Fruit fly (Drosophila melanogaster) whole organism, wandering third instar larva: ENCODE results near the gene CG10561.

Experiments used
- Hr78 ChIP-seq: fragments of >200 bp; optimal IDR thresholded peaks from 2 replicates; lab custom pipeline; 2017; ENCODE audit warnings: missing biosample characterization, missing genetic modification characterization
- Hr83 ChIP-seq: fragments of 200-300 bp; sonication (Bioruptor generic); optimal IDR thresholded peaks from 2 replicates; lab custom pipeline; 2016; ENCODE audit warnings: missing biosample characterization, mild to moderate bottlenecking, missing genetic modification characterization, moderate library complexity; ENCODE audit not compliant: poor library complexity, severe bottlenecking
- Myc ChIP-seq: fragments of >200 bp; optimal IDR thresholded peaks from 2 replicates; lab custom pipeline; 2017
- N ChIP-seq: fragments of >200 bp; optimal IDR thresholded peaks from 2 replicates; lab custom pipeline; 2018; ENCODE audit warnings: missing biosample characterization, missing external identifiers, missing genetic modification characterization
- Vsx2 ChIP-seq: fragments of 200-300, 225-300 bp; sonication (Bioruptor generic); optimal IDR thresholded peaks from 2 replicates; lab custom pipeline; 2018; ENCODE audit warnings: missing biosample characterization, missing genetic modification characterization; ENCODE audit not compliant: partially characterized antibody
- br ChIP-seq: fragments of 200-800 bp; sonication (Bioruptor generic); optimal IDR thresholded peaks from 2 replicates; lab custom pipeline; 2016; ENCODE audit warnings: missing biosample characterization, missing genetic modification characterization
- dl ChIP-seq, 2 experiments: fragments of 175-275, 200-275 bp in 1 of 2; fragments of 200-275 bp in 1 of 2; sonication (Bioruptor generic); optimal IDR thresholded peaks; lab custom pipeline; 2018; ENCODE audit warnings: mild to moderate bottlenecking in 2 of 2, missing biosample characterization in 2 of 2, missing genetic modification characterization in 2 of 2, moderate library complexity in 2 of 2; ENCODE audit not compliant: partially characterized antibody in 2 of 2, insufficient read depth in 1 of 2
- dmrt93B ChIP-seq: fragments of 200-800 bp; sonication (Bioruptor generic); optimal IDR thresholded peaks from 2 replicates; lab custom pipeline; 2018; ENCODE audit warnings: missing biosample characterization, mild to moderate bottlenecking, missing genetic modification characterization
- jim ChIP-seq: fragments of 175-275, 200-325 bp; sonication (Bioruptor generic); optimal IDR thresholded peaks from 2 replicates; lab custom pipeline; 2016; ENCODE audit warnings: missing biosample characterization, mild to moderate bottlenecking, missing genetic modification characterization
- psq ChIP-seq: fragments of 200-800 bp; sonication (Bioruptor generic); optimal IDR thresholded peaks from 3 replicates; lab custom pipeline; 2017; ENCODE audit warnings: missing biosample characterization, mild to moderate bottlenecking, missing genetic modification characterization, moderate library complexity

The CG10561 gene

DNA sequence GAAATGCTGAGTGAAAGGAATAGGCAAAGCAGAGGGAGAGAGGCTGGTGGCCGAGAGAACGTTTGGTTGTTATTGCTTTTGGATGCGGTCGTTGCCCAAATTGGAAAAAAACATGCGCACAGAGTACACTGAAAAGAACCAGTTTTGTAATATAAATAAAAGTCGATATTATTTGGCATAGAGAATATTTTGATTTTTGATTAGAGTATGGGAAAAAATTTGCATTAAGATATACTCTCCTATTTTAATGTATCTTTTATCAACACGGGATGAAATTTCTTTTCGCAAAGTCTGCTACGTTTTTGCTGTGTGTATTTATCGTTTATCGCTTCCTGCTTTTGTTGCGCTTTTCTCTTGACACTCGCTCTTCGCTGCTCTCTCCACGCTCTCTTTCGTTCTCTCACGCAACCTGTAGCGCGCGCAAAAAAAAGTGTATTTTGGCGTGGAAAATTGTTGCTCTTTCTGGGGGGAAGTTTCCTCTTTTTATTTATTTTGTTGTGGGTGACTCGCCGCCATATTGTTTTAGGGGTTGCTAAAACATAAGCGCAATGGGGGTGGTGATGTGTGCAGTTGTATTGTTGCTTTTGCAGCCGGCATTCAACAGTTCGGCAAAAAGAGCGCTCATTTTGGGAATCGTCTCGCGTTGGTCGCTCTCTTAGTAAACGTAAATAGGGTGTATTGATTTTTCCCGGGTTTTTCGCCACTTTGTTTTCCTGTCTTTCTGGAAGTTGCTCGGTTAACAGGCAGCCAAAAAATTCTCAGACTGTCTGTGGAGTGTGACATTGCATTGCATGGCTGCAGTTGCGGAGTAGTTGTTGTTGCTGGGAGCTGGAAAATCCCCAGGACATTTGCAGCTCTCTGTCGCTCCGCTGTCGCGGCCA, 51.0 kb downstream of the CG10561 start (continued):
- TF ChIP-seq jim (GFP tag; lab: Kevin White, UChicago), result no peak
- TF ChIP-seq br (GFP tag; lab: Kevin White, UChicago), result peak; percentile 89
- peak; percentile 41 to 42 for TF ChIP-seq dl (GFP tag; optimal IDR thresholded peaks at IDR 0.05; lab: Kevin White, UChicago; ENCODE audit: insufficient read depth in 1 of 2, partially characterized antibody in 2 of 2)
- TF ChIP-seq, all 38 proteins: peak for 25

DNA sequence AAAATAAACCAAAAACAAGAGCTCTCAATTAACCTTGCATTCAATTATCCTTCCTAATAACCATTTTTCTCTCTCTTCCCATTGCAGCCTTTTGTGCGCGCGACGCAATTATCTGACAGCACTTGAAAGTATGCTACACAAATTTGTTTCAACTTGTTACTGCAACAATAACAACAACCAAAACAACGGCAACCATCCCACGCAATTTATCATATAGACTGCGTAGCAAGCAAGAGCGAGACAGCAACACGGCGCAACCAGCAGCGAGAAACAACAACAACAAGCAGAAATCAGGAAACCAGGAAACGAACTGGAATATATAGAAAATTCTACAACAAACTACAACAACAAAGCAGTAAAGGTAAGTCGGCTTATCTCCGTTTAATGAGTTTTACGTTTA, 51.8 kb downstream of the CG10561 start:
- TF ChIP-seq psq (GFP tag; lab: Kevin White, UChicago) (no peak), Vsx2 (GFP tag; lab: Kevin White, UChicago) (peak; percentile 72), Hr83 (GFP tag; lab: Kevin White, UChicago) (peak; percentile 20), Hr78 (GFP tag; lab: Kevin White, UChicago) (no peak), jim (GFP tag; lab: Kevin White, UChicago) (no peak), Myc (lab: Kevin White, UChicago) (peak; percentile 89), dmrt93B (GFP tag; lab: Kevin White, UChicago) (no peak), N (GFP tag; lab: Kevin White, UChicago) (peak; percentile 94)
